Worm (Caenorhabditis elegans) whole organism, L4/young adult: ENCODE results near the gene W06A7.2.

Experiments
- W03F9.2 ChIP-seq: fragments of 150-350 bp; optimal IDR thresholded peaks from 2 replicates; lab custom pipeline; 2014; ENCODE audit warnings: missing biosample characterization, missing genetic modification characterization
- dao-5 ChIP-seq: sonication (generic microtip); optimal IDR thresholded peaks from 2 replicates; lab custom pipeline; 2016; ENCODE audit warnings: missing genotype, missing genetic modification characterization, moderate library complexity, missing compliant biosample characterization
- him-1 ChIP-seq: sonication (generic microtip); optimal IDR thresholded peaks from 2 replicates; lab custom pipeline; 2016; ENCODE audit warnings: missing genotype, missing genetic modification reagents, missing genetic modification characterization, missing compliant biosample characterization

Gene W06A7.2

ce11 chrV:14821553-14821952 is at the start of gene W06A7.2:
W06A7.2 (plus strand) TSS chrV:14821853.
- TF ChIP-seq W03F9.2 (tag; lab: Kevin White, UChicago) (no peak), dao-5 (tag; lab: Kevin White, UChicago) (no peak), him-1 (tag; lab: Kevin White, UChicago) (no peak)

DNA sequence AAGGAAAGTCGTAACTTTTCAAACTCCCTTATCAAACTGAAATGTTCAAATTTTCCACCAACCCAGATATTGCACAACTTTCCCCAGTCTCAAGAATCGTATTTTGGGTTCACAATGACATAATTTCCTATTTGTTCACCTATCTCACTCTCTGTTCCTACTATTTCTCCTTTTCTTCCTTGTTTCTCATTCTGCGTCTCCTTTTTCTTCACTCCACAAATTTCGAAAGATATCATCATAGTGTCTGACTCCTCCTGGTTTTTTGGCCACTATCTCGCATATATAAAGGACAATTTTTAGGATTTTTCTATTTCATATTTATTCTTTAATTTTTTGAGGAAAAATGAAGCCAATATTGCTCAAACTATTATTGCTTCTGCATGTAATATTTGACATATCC is 48.6 kb upstream of the W06A7.2 start, which contains the start of gene haf-7:
Gene haf-7, plus strand, starts transcription at position 211 of the 400 bp plus-strand sequence.
- TF ChIP-seq W03F9.2 (tag; lab: Kevin White, UChicago) = no peak
- TF ChIP-seq him-1 (tag; lab: Kevin White, UChicago) = no peak
- TF ChIP-seq dao-5 (tag; lab: Kevin White, UChicago) = no peak

DNA sequence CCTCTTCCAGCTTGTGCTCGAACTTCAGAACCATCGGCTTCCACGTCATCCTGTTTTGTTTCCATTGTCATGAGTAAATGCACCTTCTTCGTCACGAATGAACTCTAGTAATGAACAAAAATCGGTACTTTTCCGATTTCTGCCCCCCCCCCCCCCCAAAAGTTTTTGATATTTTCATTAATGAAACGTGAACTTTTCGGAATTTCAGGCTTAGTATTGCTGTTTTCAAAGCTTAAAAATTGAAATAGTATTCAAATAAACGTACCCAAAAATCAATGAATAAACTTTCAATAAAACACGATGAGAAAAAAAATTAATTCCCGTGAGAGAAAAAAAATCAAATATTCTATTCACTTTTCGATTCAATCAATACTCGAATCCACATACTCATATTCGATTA is 42.0 kb upstream of the W06A7.2 start, which contains the start of the genes scrm-7 and Y50E8A.10:
Gene scrm-7, minus strand, starts transcription at position 101 of the 400 bp plus-strand sequence.
Gene Y50E8A.10, plus strand, starts transcription at position 353 of the 400 bp plus-strand sequence.
- TF ChIP-seq W03F9.2 (tag; lab: Kevin White, UChicago) (no peak), him-1 (tag; lab: Kevin White, UChicago) (no peak), dao-5 (tag; lab: Kevin White, UChicago) (no peak)

DNA sequence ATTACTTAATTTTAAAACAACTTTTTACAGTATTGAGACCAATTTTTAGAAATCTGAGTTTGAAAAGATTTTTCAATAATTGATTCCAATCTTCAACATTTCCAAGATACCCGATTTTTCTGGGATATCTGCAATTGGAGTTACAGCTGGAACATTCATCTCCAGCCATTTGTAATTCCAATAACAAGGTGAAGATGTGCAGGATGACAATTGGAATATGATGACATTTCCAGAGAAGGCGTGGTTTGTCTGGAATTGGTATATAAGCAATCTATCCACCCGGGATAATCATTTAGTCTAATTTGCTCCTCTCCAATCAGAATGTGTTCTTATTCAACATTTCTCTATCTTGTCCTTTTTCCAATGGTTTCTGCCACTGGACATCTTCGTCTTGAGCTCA is 40.5 kb upstream of the W06A7.2 start, which contains the start of gene Y50E8A.11:
Gene Y50E8A.11, plus strand, starts transcription at position 301 of the 400 bp plus-strand sequence.
- TF ChIP-seq him-1 (tag; lab: Kevin White, UChicago) (no peak), dao-5 (tag; lab: Kevin White, UChicago) (no peak), W03F9.2 (tag; lab: Kevin White, UChicago) (no peak)

- no peak for TF ChIP-seq W03F9.2 (tag; lab: Kevin White, UChicago)
- no peak for TF ChIP-seq him-1 (tag; lab: Kevin White, UChicago)
Measured at ce11 chrV:14784160-14784774, 37.4 kb upstream of the W06A7.2 start, which contains the start of gene Y50E8A.12. Y50E8A.12 (minus strand) TSS chrV:14784210.

DNA sequence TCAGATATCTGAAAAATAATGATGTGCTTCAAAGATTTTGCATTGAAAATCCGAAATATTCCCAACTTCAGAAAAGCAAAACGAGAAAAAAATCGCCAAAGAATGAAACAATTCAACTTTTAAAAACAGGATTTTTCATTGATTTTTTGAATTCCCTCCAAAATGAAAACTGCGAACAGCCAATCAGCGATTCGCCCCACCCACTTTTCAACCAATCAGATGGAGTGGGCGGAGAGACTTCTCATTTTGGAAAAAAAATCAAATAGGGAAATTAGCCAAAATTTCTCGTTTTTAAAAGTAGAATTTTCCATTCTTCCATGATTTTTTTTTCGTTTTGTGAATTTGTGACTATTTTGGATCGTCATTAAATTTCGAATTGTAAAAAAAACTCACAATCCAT is 36.9 kb upstream of the W06A7.2 start:
- TF ChIP-seq dao-5 (tag; lab: Kevin White, UChicago) (no peak), W03F9.2 (tag; lab: Kevin White, UChicago) (no peak), him-1 (tag; lab: Kevin White, UChicago) (no peak)

ce11 chrV:14788462-14788861 is 33.2 kb upstream of the W06A7.2 start:
- TF ChIP-seq W03F9.2 (tag; lab: Kevin White, UChicago) (no peak), him-1 (tag; lab: Kevin White, UChicago) (no peak), dao-5 (tag; lab: Kevin White, UChicago) (no peak)

DNA sequence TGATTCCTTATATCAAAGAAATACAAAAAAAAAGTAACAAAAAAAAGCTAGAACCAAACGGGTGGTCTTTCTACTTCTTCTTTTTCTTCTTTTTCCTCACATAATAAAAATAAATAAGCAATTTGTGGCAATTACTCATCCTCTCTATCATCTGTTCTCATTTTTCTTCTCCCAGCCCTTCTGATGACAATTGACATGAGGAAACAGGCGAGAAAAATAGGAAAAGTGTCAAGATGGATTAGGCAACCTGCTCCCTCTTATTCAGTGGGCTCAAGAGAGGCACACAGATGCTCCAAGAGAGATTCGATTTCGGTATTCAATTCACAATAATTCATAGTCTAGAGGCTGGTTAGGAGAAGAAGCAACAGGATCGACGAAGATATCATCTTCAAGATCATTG is 30.9 kb upstream of the W06A7.2 start:
- TF ChIP-seq W03F9.2 (tag; lab: Kevin White, UChicago) = no peak
- TF ChIP-seq dao-5 (tag; lab: Kevin White, UChicago) = no peak
- no peak for TF ChIP-seq him-1 (tag; lab: Kevin White, UChicago)

DNA sequence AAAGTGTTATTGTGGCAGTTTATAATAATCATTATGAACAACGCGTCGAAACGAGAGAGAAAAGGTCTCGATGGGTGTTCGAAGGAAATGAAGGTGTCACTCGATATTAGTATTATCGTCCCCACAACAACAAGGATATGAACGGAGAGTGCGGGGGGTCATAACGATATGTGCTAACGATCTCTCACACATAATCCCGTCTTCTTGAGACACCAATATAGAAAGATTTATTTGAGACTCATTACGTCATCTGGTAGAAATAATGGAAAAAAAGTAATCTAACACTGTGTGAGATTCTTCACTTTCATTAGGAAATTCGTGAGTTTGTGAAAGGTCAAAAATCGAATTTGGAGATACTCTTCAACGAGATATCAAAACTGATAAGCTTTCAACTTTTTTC is 29.9 kb upstream of the W06A7.2 start:
- TF ChIP-seq W03F9.2 (tag; lab: Kevin White, UChicago) = no peak
- no peak for TF ChIP-seq dao-5 (tag; lab: Kevin White, UChicago)

DNA sequence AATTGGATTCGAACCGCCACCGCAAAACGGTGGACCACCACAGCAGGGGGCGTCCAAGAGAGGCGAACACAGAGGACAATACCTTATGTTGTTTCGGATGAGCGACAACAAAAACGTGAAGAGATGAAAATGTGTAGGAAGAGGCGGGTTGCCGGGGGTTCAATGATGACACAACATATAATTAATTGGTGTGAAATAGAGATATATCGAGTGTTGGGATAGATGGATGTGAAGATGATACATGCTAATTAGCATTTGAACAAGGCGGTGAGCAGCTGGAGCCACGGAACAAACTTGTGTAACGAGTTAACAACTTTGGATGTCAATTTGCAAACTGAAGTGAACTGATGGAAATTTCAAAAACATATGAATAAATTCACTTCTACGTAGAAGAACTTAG is 29.3 kb upstream of the W06A7.2 start:
- TF ChIP-seq W03F9.2 (tag; lab: Kevin White, UChicago) (no peak), him-1 (tag; lab: Kevin White, UChicago) (no peak), dao-5 (tag; lab: Kevin White, UChicago) (no peak)

ce11 chrV:14793043-14793442 is 28.6 kb upstream of the W06A7.2 start:
- TF ChIP-seq him-1 (tag; lab: Kevin White, UChicago) (no peak), dao-5 (tag; lab: Kevin White, UChicago) (no peak), W03F9.2 (tag; lab: Kevin White, UChicago) (no peak)

- TF ChIP-seq W03F9.2 (tag; lab: Kevin White, UChicago) = no peak
- no peak for TF ChIP-seq dao-5 (tag; lab: Kevin White, UChicago)
- TF ChIP-seq him-1 (tag; lab: Kevin White, UChicago) = no peak
Measured at ce11 chrV:14797886-14798285, 23.8 kb upstream of the W06A7.2 start.

ce11 chrV:14800402-14800801 is 21.3 kb upstream of the W06A7.2 start:
- TF ChIP-seq W03F9.2 (tag; lab: Kevin White, UChicago) (no peak), him-1 (tag; lab: Kevin White, UChicago) (no peak), dao-5 (tag; lab: Kevin White, UChicago) (no peak)

DNA sequence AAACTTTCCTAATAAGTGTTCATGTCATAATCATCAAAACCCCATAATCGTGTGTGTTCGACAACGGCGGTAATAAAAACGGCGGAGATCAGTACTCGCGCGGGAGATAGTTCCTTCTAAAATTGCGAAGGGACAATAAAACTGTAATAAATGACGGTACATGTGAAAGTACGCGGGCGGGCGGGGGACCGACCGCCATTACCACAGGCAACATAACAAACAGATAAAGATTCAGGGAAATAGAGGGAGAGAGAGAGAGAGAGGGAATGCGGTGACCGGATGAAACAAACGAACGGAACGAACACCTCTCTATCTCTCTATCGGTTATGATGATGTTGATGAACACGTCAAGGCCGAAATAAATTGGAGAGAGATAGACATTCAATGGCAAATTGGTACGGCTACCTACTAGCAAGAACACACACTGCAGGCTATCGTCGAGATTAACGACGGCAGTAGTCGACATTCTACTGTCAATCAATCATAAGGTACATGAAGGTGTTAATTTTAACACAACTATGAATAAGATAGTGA is 15.4 kb upstream of the W06A7.2 start:
- TF ChIP-seq W03F9.2 (tag; lab: Kevin White, UChicago) (no peak), dao-5 (tag; lab: Kevin White, UChicago) (no peak), him-1 (tag; lab: Kevin White, UChicago) (no peak)
